Fruit fly (Drosophila melanogaster) whole organism, embryonic: Measurements from ENCODE around the gene CG42811.

ENCODE experiments used
- ATbp ChIP-seq: fragments of 200-800 bp; sonication (Bioruptor generic); optimal IDR thresholded peaks from 2 replicates; lab custom pipeline; 2017; ENCODE audit warnings: missing biosample characterization, mild to moderate bottlenecking, missing genetic modification characterization, missing genetic modification reagents
- Bdp1 ChIP-seq: fragments of 200-800 bp; sonication (Bioruptor generic); optimal IDR thresholded peaks from 3 replicates; lab custom pipeline; 2016; ENCODE audit warnings: missing biosample characterization, missing genetic modification characterization
- CG12769 ChIP-seq: fragments of 200-800 bp; sonication (Bioruptor generic); optimal IDR thresholded peaks from 2 replicates; lab custom pipeline; 2019; ENCODE audit warnings: missing biosample characterization, mild to moderate bottlenecking, missing genetic modification characterization, moderate library complexity
- CG15011 ChIP-seq: fragments of 200-800 bp; sonication (Bioruptor generic); optimal IDR thresholded peaks from 3 replicates; lab custom pipeline; 2018; ENCODE audit warnings: missing biosample characterization, mild to moderate bottlenecking, missing genetic modification characterization
- CG1529 ChIP-seq: fragments of 200-800 bp; sonication (Bioruptor generic); optimal IDR thresholded peaks from 3 replicates; lab custom pipeline; 2018; ENCODE audit warnings: missing biosample characterization, missing genetic modification characterization
- CG15514 ChIP-seq: fragments of 200-800 bp; sonication (Bioruptor generic); optimal IDR thresholded peaks from 3 replicates; lab custom pipeline; 2017; ENCODE audit warnings: missing biosample characterization, missing genetic modification characterization, mild to moderate bottlenecking, moderate library complexity, missing genetic modification reagents
- CG1647 ChIP-seq: fragments of 200-800 bp; sonication (Bioruptor generic); optimal IDR thresholded peaks from 3 replicates; lab custom pipeline; 2016; ENCODE audit warnings: missing biosample characterization, missing genetic modification characterization
- CG18262 ChIP-seq: fragments of 200-800 bp; optimal IDR thresholded peaks from 3 replicates; lab custom pipeline; 2019; ENCODE audit warnings: missing biosample characterization, mild to moderate bottlenecking, missing genetic modification characterization, moderate library complexity
- CG18599 ChIP-seq: fragments of 200-800 bp; sonication (Bioruptor generic); optimal IDR thresholded peaks from 3 replicates; lab custom pipeline; 2017; ENCODE audit warnings: missing biosample characterization, missing genetic modification characterization, mild to moderate bottlenecking, moderate library complexity, missing genetic modification reagents
- CG18764 ChIP-seq: fragments of 200-800 bp; sonication (Bioruptor generic); optimal IDR thresholded peaks from 3 replicates; lab custom pipeline; 2016; ENCODE audit warnings: missing biosample characterization, missing genetic modification characterization
- CG30020 ChIP-seq: fragments of 200-800 bp; optimal IDR thresholded peaks from 2 replicates; lab custom pipeline; 2019; ENCODE audit warnings: missing biosample characterization, mild to moderate bottlenecking, missing genetic modification characterization, moderate library complexity
- CG30431 ChIP-seq: fragments of 200-800 bp; sonication (Bioruptor generic); optimal IDR thresholded peaks from 2 replicates; lab custom pipeline; 2017; ENCODE audit warnings: missing biosample characterization, missing genetic modification characterization
- CG3065 ChIP-seq: fragments of 200-800 bp; sonication (Bioruptor generic); optimal IDR thresholded peaks from 2 replicates; lab custom pipeline; 2016; ENCODE audit warnings: missing biosample characterization, missing genetic modification characterization
- CG32772 ChIP-seq: fragments of 200-800 bp; sonication (Bioruptor generic); IDR thresholded peaks from 2 replicates; pipeline ENCODE4 v1.3.6; 2022; ENCODE audit warnings: missing biosample characterization, missing genetic modification characterization
- CG6254 ChIP-seq: fragments of 200-800 bp; sonication (Bioruptor generic); optimal IDR thresholded peaks from 3 replicates; lab custom pipeline; 2017; ENCODE audit warnings: mild to moderate bottlenecking, missing biosample characterization, missing genetic modification reagents, missing genetic modification characterization
- CG6689 ChIP-seq: fragments of 200-800 bp; sonication (Bioruptor generic); IDR thresholded peaks from 2 replicates; pipeline ENCODE4 v1.3.6; 2022; ENCODE audit warnings: missing biosample characterization, missing genetic modification characterization
- CG8089 ChIP-seq: fragments of 200-800 bp; sonication (Bioruptor generic); optimal IDR thresholded peaks from 3 replicates; lab custom pipeline; 2016; ENCODE audit warnings: missing biosample characterization, missing genetic modification characterization
- CG8388 ChIP-seq: fragments of 200-800 bp; sonication (Bioruptor generic); optimal IDR thresholded peaks from 2 replicates; lab custom pipeline; 2019; ENCODE audit warnings: missing biosample characterization, mild to moderate bottlenecking, missing genetic modification characterization, moderate library complexity
- CG8944 ChIP-seq: fragments of 200-800 bp; sonication (Bioruptor generic); optimal IDR thresholded peaks from 3 replicates; lab custom pipeline; 2016; ENCODE audit warnings: missing biosample characterization, missing genetic modification characterization
- CTCF ChIP-seq: fragments of 200-800 bp; sonication (Bioruptor generic); optimal IDR thresholded peaks from 2 replicates; lab custom pipeline; 2017; ENCODE audit warnings: missing biosample characterization, mild to moderate bottlenecking, missing genetic modification characterization, moderate library complexity
- Camta ChIP-seq: fragments of 200-800 bp; sonication (Bioruptor generic); optimal IDR thresholded peaks from 2 replicates; lab custom pipeline; 2016; ENCODE audit warnings: missing biosample characterization, missing genetic modification characterization
- Fer2 ChIP-seq: fragments of 200-800 bp; sonication (Bioruptor generic); optimal IDR thresholded peaks from 2 replicates; lab custom pipeline; 2018; ENCODE audit warnings: missing biosample characterization, mild to moderate bottlenecking, missing genetic modification characterization, moderate library complexity
- HLH4C ChIP-seq: fragments of 200-800 bp; sonication (Bioruptor generic); IDR thresholded peaks from 3 replicates; pipeline ENCODE4 v1.3.6; 2022; ENCODE audit warnings: missing biosample characterization, missing genetic modification characterization; ENCODE audit not compliant: partially characterized antibody
- HLHmδ ChIP-seq: fragments of 200-800 bp; sonication (Bioruptor generic); optimal IDR thresholded peaks from 2 replicates; lab custom pipeline; 2018; ENCODE audit warnings: missing biosample characterization, mild to moderate bottlenecking, missing genetic modification characterization, moderate library complexity
- Hmx ChIP-seq: fragments of 200-800 bp; sonication (Bioruptor generic); optimal IDR thresholded peaks from 2 replicates; lab custom pipeline; 2016; ENCODE audit warnings: missing biosample characterization, missing genetic modification characterization
- Mad ChIP-seq: fragments of 200-800 bp; sonication (Bioruptor generic); optimal IDR thresholded peaks from 2 replicates; lab custom pipeline; 2016; ENCODE audit warnings: missing biosample characterization, missing genetic modification characterization
- Rx ChIP-seq: fragments of 200-800 bp; sonication (Bioruptor generic); IDR thresholded peaks from 2 replicates; pipeline ENCODE4 v1.3.6; 2022; ENCODE audit warnings: missing biosample characterization, missing genetic modification characterization
- Six4 ChIP-seq: fragments of 200-800 bp; sonication (Bioruptor generic); optimal IDR thresholded peaks from 2 replicates; lab custom pipeline; 2016; ENCODE audit warnings: missing biosample characterization, missing genetic modification characterization
- ap ChIP-seq: fragments of 200-800 bp; sonication (Bioruptor generic); IDR thresholded peaks from 2 replicates; pipeline ENCODE4 v1.3.6; 2022; ENCODE audit warnings: missing biosample characterization, missing genetic modification characterization
- ato ChIP-seq: fragments of 200-800 bp; sonication (Bioruptor generic); IDR thresholded peaks from 2 replicates; pipeline ENCODE4 v1.3.6; 2022; ENCODE audit warnings: missing biosample characterization, missing genetic modification characterization; ENCODE audit not compliant: partially characterized antibody
- az2 ChIP-seq: fragments of 200-800 bp; sonication (Bioruptor generic); optimal IDR thresholded peaks from 3 replicates; lab custom pipeline; 2016; ENCODE audit warnings: missing biosample characterization, missing genetic modification characterization
- bsh ChIP-seq, 2 experiments: fragments of 200-800 bp; sonication (Bioruptor generic); optimal IDR thresholded peaks; 2 replicates each; lab custom pipeline; 2017 to 2018; ENCODE audit warnings: mild to moderate bottlenecking in 2 of 2, missing biosample characterization in 2 of 2, missing genetic modification characterization in 2 of 2, moderate library complexity in 1 of 2
- cas ChIP-seq: fragments of 200-800 bp; sonication (Bioruptor generic); IDR thresholded peaks from 2 replicates; pipeline ENCODE4 v1.3.6; 2022; ENCODE audit warnings: missing biosample characterization, missing genetic modification characterization
- fu2 ChIP-seq: fragments of 200-800 bp; sonication (Bioruptor generic); optimal IDR thresholded peaks from 2 replicates; lab custom pipeline; 2016; ENCODE audit warnings: missing biosample characterization, missing genetic modification characterization
- her ChIP-seq: fragments of 200-800 bp; sonication (Bioruptor generic); optimal IDR thresholded peaks from 2 replicates; lab custom pipeline; 2016; ENCODE audit warnings: missing biosample characterization, missing genetic modification characterization
- klu ChIP-seq: fragments of 200-800 bp; sonication (Bioruptor generic); IDR thresholded peaks from 2 replicates; pipeline ENCODE4 v1.3.6; 2022; ENCODE audit warnings: missing biosample characterization, missing genetic modification characterization
- knrl ChIP-seq: fragments of 200-800 bp; sonication (Bioruptor generic); IDR thresholded peaks from 3 replicates; pipeline ENCODE4 v1.3.6; 2022; ENCODE audit warnings: missing biosample characterization, missing genetic modification characterization; ENCODE audit not compliant: partially characterized antibody
- lmd ChIP-seq: fragments of 200-800 bp; sonication (Bioruptor generic); IDR thresholded peaks from 2 replicates; pipeline ENCODE4 v1.3.6; 2022; ENCODE audit warnings: missing biosample characterization, missing genetic modification characterization
- lola ChIP-seq, 3 experiments: fragments of >200 bp in 2 of 3; fragments of 200-800 bp in 1 of 3; sonication (Bioruptor generic) in 1 of 3; optimal IDR thresholded peaks; 2 replicates each; lab custom pipeline; 2017 to 2019; ENCODE audit warnings: missing biosample characterization in 3 of 3, missing genetic modification characterization in 3 of 3, mild to moderate bottlenecking in 1 of 3, moderate library complexity in 1 of 3
- nerfin-1 ChIP-seq: fragments of 200-800 bp; sonication (Bioruptor generic); optimal IDR thresholded peaks from 3 replicates; lab custom pipeline; 2019; ENCODE audit warnings: missing biosample characterization, mild to moderate bottlenecking, missing genetic modification characterization, moderate library complexity
- sc ChIP-seq, 3 experiments: fragments of >200 bp in 2 of 3; fragments of 200-800 bp in 1 of 3; sonication (Bioruptor generic) in 1 of 3; optimal IDR thresholded peaks; 2 replicates in 2 of 3; 3 replicates in 1 of 3; lab custom pipeline; 2017; ENCODE audit warnings: mild to moderate bottlenecking in 1 of 3, missing biosample characterization in 1 of 3, missing genetic modification characterization in 1 of 3, missing genetic modification reagents in 1 of 3
- sens ChIP-seq: fragments of 200-800 bp; sonication (Bioruptor generic); peaks from one replicate; lab custom pipeline; 2016; ENCODE audit warnings: missing biosample characterization, missing genetic modification characterization
- sisA ChIP-seq: fragments of 200-800 bp; sonication (Bioruptor generic); IDR thresholded peaks from 2 replicates; pipeline ENCODE4 v1.3.6; 2022; ENCODE audit warnings: missing biosample characterization, missing genetic modification characterization
- sqz ChIP-seq: fragments of 200-800 bp; sonication (Bioruptor generic); optimal IDR thresholded peaks from 3 replicates; lab custom pipeline; 2018; ENCODE audit warnings: missing biosample characterization, mild to moderate bottlenecking, missing genetic modification characterization
- stc ChIP-seq: fragments of 200-800 bp; sonication (Bioruptor generic); IDR thresholded peaks from 2 replicates; pipeline ENCODE4 v1.3.6; 2022; ENCODE audit warnings: missing biosample characterization, missing genetic modification characterization
- trem ChIP-seq: fragments of 200-800 bp; optimal IDR thresholded peaks from 3 replicates; lab custom pipeline; 2019; ENCODE audit warnings: missing biosample characterization, mild to moderate bottlenecking, missing genetic modification characterization, moderate library complexity
- ttk ChIP-seq: fragments of 200-800 bp; sonication (Bioruptor generic); IDR thresholded peaks from 2 replicates; pipeline ENCODE4 v2.1.2; 2022; ENCODE audit warnings: missing biosample characterization, missing genetic modification characterization
- vnd ChIP-seq: fragments of 200-800 bp; sonication (Bioruptor generic); IDR thresholded peaks from 3 replicates; pipeline ENCODE4 v1.3.6; 2022; ENCODE audit warnings: missing biosample characterization, missing genetic modification characterization; ENCODE audit not compliant: partially characterized antibody

Gene CG42811

DNA sequence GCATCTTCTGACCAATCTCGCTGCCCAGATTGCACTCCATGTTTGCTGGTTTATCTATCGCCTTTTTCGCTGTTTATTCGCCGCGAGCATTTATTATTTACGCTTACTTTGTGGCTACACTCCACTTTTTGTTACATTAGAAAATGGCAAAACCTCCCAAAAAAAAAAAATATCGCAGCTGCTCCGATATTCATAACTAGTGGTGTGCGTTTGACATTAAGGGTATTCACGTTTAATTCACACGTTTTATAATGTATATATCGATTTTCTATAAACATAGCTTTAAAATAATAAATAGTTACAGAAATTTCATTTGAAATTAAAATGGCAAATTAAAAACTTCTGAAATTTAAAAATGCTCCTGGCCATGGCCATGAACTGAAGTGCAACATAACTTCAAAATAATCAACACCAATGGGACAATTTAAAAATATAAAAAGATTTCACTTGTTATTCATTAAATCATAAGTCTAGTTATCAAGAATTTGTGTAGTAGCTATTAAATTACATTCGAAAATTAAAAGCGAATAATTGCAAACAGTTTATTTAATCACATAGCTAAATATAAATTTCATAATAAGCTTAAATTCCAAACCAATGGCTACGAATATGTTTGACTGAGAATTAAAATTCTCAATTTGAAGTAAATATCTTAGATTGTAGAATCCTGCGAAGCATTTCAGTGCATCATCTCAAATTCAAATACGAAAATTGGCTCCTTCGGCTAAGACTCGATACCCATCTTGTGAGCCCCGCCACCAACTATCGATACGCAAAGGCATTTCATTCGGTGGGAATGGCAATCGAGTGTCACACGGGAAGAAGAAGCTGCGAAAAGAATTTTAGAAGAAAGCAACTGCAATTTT lies 48.6 kb downstream of the CG42811 start, which contains the start of the genes Nab2 and BRWD3 (continued):
- no peak for TF ChIP-seq CG8944
- TF ChIP-seq fu2 (GFP tag; lab: Kevin White, UChicago): no peak
- TF ChIP-seq sqz (GFP tag; lab: Kevin White, UChicago): peak; percentile 50
- TF ChIP-seq ttk: 0 out of 2 replicates have a peak, but pooled peaks have one; percentile 24
- TF ChIP-seq cas: no peak
- TF ChIP-seq CG30020 (tag; lab: Kevin White, UChicago): peak; percentile 58
- peak; percentile 43 for TF ChIP-seq az2 (GFP tag; lab: Kevin White, UChicago)
- no peak for TF ChIP-seq Bdp1 (GFP tag; lab: Kevin White, UChicago)
- TF ChIP-seq CG1529: no peak
- TF ChIP-seq sc (optimal IDR thresholded peaks at IDR 0.05; lab: Kevin White, UChicago): no peak
- TF ChIP-seq sc (GFP tag; optimal IDR thresholded peaks at IDR 0.05; lab: Kevin White, UChicago): no peak
- TF ChIP-seq HLH4C (GFP tag; lab: Robert Waterston, UW): peak; percentile 43
- no peak for TF ChIP-seq CG18764 (GFP tag; lab: Kevin White, UChicago)
- no peak for TF ChIP-seq CG30431 (GFP tag; lab: Kevin White, UChicago)
- peak; percentile 61; the same call in 2 of the 3 replicates for TF ChIP-seq knrl (GFP tag; lab: Robert Waterston, UW)
- TF ChIP-seq vnd (GFP tag; lab: Robert Waterston, UW): peak; percentile 57
- TF ChIP-seq CG12769 (tag; lab: Kevin White, UChicago): no peak
- TF ChIP-seq her (GFP tag; lab: Kevin White, UChicago): no peak
- TF ChIP-seq CG8089: no peak
- TF ChIP-seq klu: no peak
- peak; percentile 11; the same call in 1 of the 2 replicates for TF ChIP-seq sisA (GFP tag; lab: Robert Waterston, UW)
- TF ChIP-seq stc (GFP tag; lab: Robert Waterston, UW): peak; percentile 36; the same call in 1 of the 2 replicates
- no peak for TF ChIP-seq CG6254 (GFP tag; lab: Kevin White, UChicago)
- no peak for TF ChIP-seq ap (GFP tag; lab: Robert Waterston, UW)
- TF ChIP-seq CG6689 (GFP tag; lab: Robert Waterston, UW): 0 out of 2 replicates have a peak, but pooled peaks have one; percentile 4
- no peak for TF ChIP-seq HLHmδ
- TF ChIP-seq nerfin-1 (tag; lab: Kevin White, UChicago): no peak
- no peak for TF ChIP-seq bsh (GFP tag; optimal IDR thresholded peaks at IDR 0.05; lab: Kevin White, UChicago)
- no peak for TF ChIP-seq CG15011 (GFP tag; lab: Kevin White, UChicago)
- TF ChIP-seq CTCF (GFP tag; lab: Kevin White, UChicago): no peak
- TF ChIP-seq ATbp (GFP tag; lab: Kevin White, UChicago): no peak
- TF ChIP-seq CG3065 (GFP tag; lab: Kevin White, UChicago): no peak
- no peak for TF ChIP-seq trem (tag; lab: Kevin White, UChicago)
- peak; percentile 60 for TF ChIP-seq CG32772 (GFP tag; lab: Robert Waterston, UW)
- TF ChIP-seq ato (GFP tag; lab: Robert Waterston, UW): peak; percentile 25
- TF ChIP-seq CG15514 (GFP tag; lab: Kevin White, UChicago): peak; percentile 34
- peak; percentile 84 for TF ChIP-seq sens (GFP tag; lab: Kevin White, UChicago)
- TF ChIP-seq lmd (GFP tag; lab: Robert Waterston, UW): peak; percentile 22; the same call in 1 of the 2 replicates
- TF ChIP-seq Fer2 (tag; lab: Kevin White, UChicago): no peak
- no peak for TF ChIP-seq Hmx (GFP tag; lab: Kevin White, UChicago)
- no peak for TF ChIP-seq Six4 (GFP tag; lab: Kevin White, UChicago)
- TF ChIP-seq CG18599 (GFP tag; lab: Kevin White, UChicago): no peak
- no peak for TF ChIP-seq Camta
- peak in 1 of 3 experiments; percentile 67 for TF ChIP-seq lola (GFP tag; optimal IDR thresholded peaks at IDR 0.05; lab: Kevin White, UChicago)
- no peak for TF ChIP-seq CG1647 (GFP tag; lab: Kevin White, UChicago)
- no peak for TF ChIP-seq CG8388
- TF ChIP-seq Mad (GFP tag; lab: Kevin White, UChicago): peak; percentile 30
- peak; percentile 7 for TF ChIP-seq CG18262 (tag; lab: Kevin White, UChicago)
- TF ChIP-seq Rx (GFP tag; lab: Robert Waterston, UW): peak; percentile 22; the same call in 1 of the 2 replicates
